Fruit fly (Drosophila melanogaster): ENCODE data around the gene CG7990.

CG7990 gene

DNA sequence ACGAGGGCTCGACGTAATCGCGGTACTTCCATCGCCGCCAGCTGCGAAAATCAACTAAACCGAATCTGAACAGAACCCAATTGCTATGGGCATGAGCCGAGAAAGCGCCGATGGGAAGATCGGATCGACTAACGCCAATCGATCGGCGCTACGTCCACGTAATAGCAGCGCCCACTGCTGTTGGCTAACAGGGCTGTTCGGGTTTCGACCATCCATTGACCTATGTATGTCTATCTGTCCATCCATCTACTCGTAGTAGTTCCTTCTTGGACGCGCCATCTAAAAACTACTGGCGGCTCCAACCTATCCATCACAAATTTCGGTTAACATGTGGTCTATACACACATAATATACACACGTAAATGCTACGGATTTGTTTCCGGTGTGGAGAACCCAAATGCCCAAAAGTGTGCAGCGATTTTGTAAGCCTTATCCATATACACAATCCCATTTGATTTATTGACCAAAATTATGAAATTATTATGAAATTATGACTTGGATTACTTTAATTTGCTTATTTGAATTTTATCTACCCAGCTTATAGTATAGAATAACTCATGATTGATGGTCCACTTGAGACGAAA lies 40.1 kb upstream of the CG7990 start, which contains the start of gene CG14196 (continued):
- TF ChIP-seq CG10654 (GFP tag; optimal IDR thresholded peaks at IDR 0.05) (no peak), ATbp (GFP tag; optimal IDR thresholded peaks at IDR 0.05) (no peak), maf-S (GFP tag; optimal IDR thresholded peaks at IDR 0.05) (no peak), CG43689 (GFP tag; IDR thresholded peaks at IDR 0.05) (no peak), sens (GFP tag) (peak; percentile 66), Bgb (GFP tag; IDR thresholded peaks at IDR 0.05; ENCODE audit: partially characterized antibody) (peak; percentile 25; the same call in 1 of the 2 replicates)

DNA sequence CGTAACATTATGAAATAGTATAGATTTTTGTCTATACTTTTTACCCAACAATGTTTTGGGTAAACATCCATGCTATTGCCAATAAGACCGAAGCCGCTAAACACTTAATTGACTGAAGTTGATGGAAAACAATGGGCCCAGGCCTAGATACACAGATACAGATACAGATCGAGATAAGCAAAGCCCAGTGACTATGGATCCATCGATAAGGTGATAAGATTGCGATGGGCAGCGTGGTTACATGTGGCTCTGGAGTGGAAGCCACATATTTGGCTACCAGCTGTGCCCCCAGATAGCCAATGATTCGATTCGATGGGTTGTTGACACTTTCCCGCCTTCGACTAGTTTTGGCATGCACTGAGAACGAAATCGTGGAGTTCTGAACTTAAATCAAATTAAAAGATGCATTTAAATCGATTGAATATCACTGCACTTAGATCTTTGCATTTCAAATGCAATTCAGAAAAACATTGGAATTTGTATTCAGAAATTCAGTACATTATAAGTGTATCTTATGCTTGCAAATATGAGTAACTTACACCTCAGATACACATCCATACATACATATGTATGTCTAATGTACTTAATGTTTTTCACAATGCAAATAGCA lies 38.6 kb upstream of the CG7990 start:
- TF ChIP-seq CG6765 (GFP tag; optimal IDR thresholded peaks at IDR 0.05) (no peak), sr (GFP tag; IDR thresholded peaks at IDR 0.05) (no peak), Doc2 (GFP tag; IDR thresholded peaks at IDR 0.05) (no peak), ems (GFP tag; optimal IDR thresholded peaks at IDR 0.05) (no peak), MBD-R2 (GFP tag; IDR thresholded peaks at IDR 0.05) (no peak), gsb-n (tag; optimal IDR thresholded peaks at IDR 0.05) (no peak), Nf-YC (tag; optimal IDR thresholded peaks at IDR 0.05) (no peak), sens (GFP tag) (peak; percentile 64), pzg (GFP tag; optimal IDR thresholded peaks at IDR 0.05) (no peak), Myb (GFP tag; optimal IDR thresholded peaks at IDR 0.05) (no peak), TFAM (GFP tag; optimal IDR thresholded peaks at IDR 0.05) (no peak), CG11085 (GFP tag; IDR thresholded peaks at IDR 0.05) (no peak), corto (GFP tag; optimal IDR thresholded peaks at IDR 0.05) (no peak), CG12391 (tag; optimal IDR thresholded peaks at IDR 0.05) (no peak), insv (GFP tag; optimal IDR thresholded peaks at IDR 0.05) (no peak), mirr (GFP tag; optimal IDR thresholded peaks at IDR 0.05) (peak; percentile 7), sisA (GFP tag; IDR thresholded peaks at IDR 0.05) (0 out of 2 replicates have a peak, but pooled peaks have one; percentile 6), NFAT (GFP tag; IDR thresholded peaks at IDR 0.05) (no peak), CG11560 (tag; IDR thresholded peaks at IDR 0.05) (no peak), stwl (tag; optimal IDR thresholded peaks at IDR 0.05) (no peak), CG9932 (GFP tag; IDR thresholded peaks at IDR 0.05) (no peak), CG8924 (tag; optimal IDR thresholded peaks at IDR 0.05) (no peak), Dp (GFP tag; optimal IDR thresholded peaks at IDR 0.05) (no peak), CoRest (tag; optimal IDR thresholded peaks at IDR 0.05) (no peak), Camta (GFP tag; optimal IDR thresholded peaks at IDR 0.05) (no peak), ssp (GFP tag; IDR thresholded peaks at IDR 0.05) (no peak), amos (GFP tag; IDR thresholded peaks at IDR 0.05; ENCODE audit: partially characterized antibody) (no peak), exex (tag; optimal IDR thresholded peaks at IDR 0.05) (peak; percentile 43), ken (GFP tag; IDR thresholded peaks at IDR 0.05) (no peak), da (GFP tag; optimal IDR thresholded peaks at IDR 0.05) (no peak), seq (GFP tag; IDR thresholded peaks at IDR 0.05) (no peak), Fer3 (tag; optimal IDR thresholded peaks at IDR 0.05) (no peak), grn (GFP tag; optimal IDR thresholded peaks at IDR 0.05) (peak; percentile 90), Elba2 (GFP tag; optimal IDR thresholded peaks at IDR 0.05) (no peak), jigr1 (GFP tag; IDR thresholded peaks at IDR 0.05) (no peak), Gsc (GFP tag; IDR thresholded peaks at IDR 0.05) (no peak), twi (tag; optimal IDR thresholded peaks at IDR 0.05) (peak; percentile 8), Abd-B (GFP tag; optimal IDR thresholded peaks at IDR 0.05) (no peak), CG17359 (tag; optimal IDR thresholded peaks at IDR 0.05) (no peak), sug (tag; optimal IDR thresholded peaks at IDR 0.05) (peak; percentile 57), Med (GFP tag) (peak; percentile 60), scrt (GFP tag; optimal IDR thresholded peaks at IDR 0.05) (no peak), CG34422 (GFP tag; IDR thresholded peaks at IDR 0.05) (0 out of 3 replicates have a peak, but pooled peaks have one; percentile 9), nau (GFP tag; optimal IDR thresholded peaks at IDR 0.05) (no peak)

Measured in whole organism, embryonic.